Worm (Caenorhabditis elegans): ENCODE results near the gene clh-3.

DNA sequence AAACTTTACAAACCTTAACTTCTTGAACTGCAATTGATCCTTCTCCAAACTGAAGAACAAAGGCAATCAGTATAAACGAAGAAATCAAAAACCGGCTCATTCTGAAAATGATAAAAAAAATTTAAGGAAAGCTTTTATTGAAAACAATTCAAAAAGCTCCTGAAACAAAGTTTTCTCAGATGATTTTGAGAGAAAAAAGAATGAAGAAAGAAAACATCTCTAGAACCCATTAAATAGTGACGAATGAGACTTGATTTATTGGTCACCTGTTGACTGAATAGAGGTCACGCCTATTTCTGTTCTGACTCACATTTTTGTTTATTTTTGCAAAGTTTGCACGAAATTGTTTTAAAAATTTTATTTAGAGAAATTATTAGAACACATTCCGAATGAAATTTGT lies 14.4 kb downstream of the clh-3 start, which contains the start of gene E04F6.8:
- no peak for TF ChIP-seq T22C8.4 (GFP tag; IDR thresholded peaks at IDR 0.05)
- TF ChIP-seq klf-2 (GFP tag; conservative IDR thresholded peaks at IDR 0.05): no peak
- TF ChIP-seq ref-1 (GFP tag; conservative IDR thresholded peaks at IDR 0.05): no peak
- no peak for TF ChIP-seq cog-1 (tag; optimal IDR thresholded peaks at IDR 0.05)
- TF ChIP-seq ztf-29 (GFP tag; IDR thresholded peaks at IDR 0.05): no peak
- TF ChIP-seq ztf-23 (GFP tag; IDR thresholded peaks at IDR 0.05): no peak
- TF ChIP-seq med-1 (GFP tag; optimal IDR thresholded peaks at IDR 0.05; ENCODE audit: insufficient read depth): no peak
- TF ChIP-seq flt-1 (GFP tag; IDR thresholded peaks at IDR 0.05): no peak

Measured in whole organism, midembryonic.